ENCODE assay signal across 4 fruit fly cellular contexts in genomic region chr2L:22131171-22131675, dm6.
TF ChIP-seq lines count a peak whose summit lies in the region.

TSS of gene CG42748 (plus strand) at chr2L:22131221.

- TF ChIP-seq CTCF in whole organism, embryonic (GFP tag; optimal IDR thresholded peaks at IDR 0.05; lab: Kevin White, UChicago): no peak

TF ChIP-seq in whole organism, adult, 20 proteins besides CTCF, POLR2A, EP300 and RAD21:
- TF ChIP-seq CG7045 (GFP tag; optimal IDR thresholded peaks at IDR 0.05; lab: Kevin White, UChicago) (no peak), Hr96 (GFP tag; optimal IDR thresholded peaks at IDR 0.05; lab: Kevin White, UChicago) (no peak), CG5204 (GFP tag; optimal IDR thresholded peaks at IDR 0.05; lab: Kevin White, UChicago) (peak; percentile 26), CG14711 (tag; optimal IDR thresholded peaks at IDR 0.05; lab: Kevin White, UChicago) (no peak), CG33017 (tag; optimal IDR thresholded peaks at IDR 0.05; lab: Kevin White, UChicago) (no peak), cnc (optimal IDR thresholded peaks at IDR 0.05; lab: Kevin White, UChicago) (no peak), cic (GFP tag; optimal IDR thresholded peaks at IDR 0.05; lab: Kevin White, UChicago) (no peak), pad (GFP tag; optimal IDR thresholded peaks at IDR 0.05; lab: Kevin White, UChicago) (no peak), CG7101 (tag; optimal IDR thresholded peaks at IDR 0.05; lab: Kevin White, UChicago) (peak; percentile 4), CG11617 (GFP tag; optimal IDR thresholded peaks at IDR 0.05; lab: Kevin White, UChicago) (no peak), Mnt (GFP tag; optimal IDR thresholded peaks at IDR 0.05; lab: Kevin White, UChicago) (peak; percentile 10), ovo (GFP tag; optimal IDR thresholded peaks at IDR 0.05; lab: Kevin White, UChicago) (no peak), kay (GFP tag; lab: Kevin White, UChicago; ENCODE audit: borderline replicate concordance) (peak; percentile 13), CG12768 (GFP tag; optimal IDR thresholded peaks at IDR 0.05; lab: Kevin White, UChicago) (no peak), tj (GFP tag; optimal IDR thresholded peaks at IDR 0.05; lab: Kevin White, UChicago) (no peak), Clk (GFP tag; optimal IDR thresholded peaks at IDR 0.05; lab: Kevin White, UChicago) (no peak), toe (GFP tag; optimal IDR thresholded peaks at IDR 0.05; lab: Kevin White, UChicago) (no peak), CG1620 (GFP tag; optimal IDR thresholded peaks at IDR 0.05; lab: Kevin White, UChicago) (peak; percentile 35), bab1 (GFP tag; optimal IDR thresholded peaks at IDR 0.05; lab: Kevin White, UChicago) (peak; percentile 25), Crg-1 (GFP tag; optimal IDR thresholded peaks at IDR 0.05; lab: Kevin White, UChicago) (no peak)

TF ChIP-seq in whole organism, embryonic, 481 proteins besides CTCF, POLR2A, EP300 and RAD21 (continues in another document):
- peak; percentile 13 for TF ChIP-seq NfI (GFP tag; optimal IDR thresholded peaks at IDR 0.05; lab: Kevin White, UChicago)
- peak; percentile 92; the same call in 1 of the 2 replicates for TF ChIP-seq MBD-R2 (GFP tag; IDR thresholded peaks at IDR 0.05; lab: Robert Waterston, UW)
- peak; percentile 13 for TF ChIP-seq CG12391 (tag; optimal IDR thresholded peaks at IDR 0.05; lab: Kevin White, UChicago)
- peak; percentile 20; the same call in 2 of the 3 replicates for TF ChIP-seq croc (GFP tag; conservative IDR thresholded peaks at IDR 0.05; lab: Robert Waterston, UW)
- TF ChIP-seq Scr (GFP tag; IDR thresholded peaks at IDR 0.05; lab: Robert Waterston, UW; ENCODE audit: partially characterized antibody): peak; percentile 29; the same call in 1 of the 2 replicates
- TF ChIP-seq phol (tag; optimal IDR thresholded peaks at IDR 0.05; lab: Kevin White, UChicago): peak; percentile 41
- TF ChIP-seq tio (GFP tag; optimal IDR thresholded peaks at IDR 0.05; lab: Kevin White, UChicago): no peak
- no peak for TF ChIP-seq pan (optimal IDR thresholded peaks at IDR 0.05; lab: Kevin White, UChicago)
- TF ChIP-seq pan (GFP tag; optimal IDR thresholded peaks at IDR 0.05 in 1 of 2, IDR thresholded peaks at IDR 0.05 in 1 of 2): no peak
- TF ChIP-seq CG15479 (GFP tag; optimal IDR thresholded peaks at IDR 0.05; lab: Kevin White, UChicago): peak; percentile 45
- TF ChIP-seq ssp (GFP tag; IDR thresholded peaks at IDR 0.05; lab: Robert Waterston, UW): peak; percentile 89
- peak; percentile 13 for TF ChIP-seq Meics (GFP tag; optimal IDR thresholded peaks at IDR 0.05; lab: Kevin White, UChicago)
- no peak for TF ChIP-seq gce (GFP tag; IDR thresholded peaks at IDR 0.05; lab: Robert Waterston, UW)
- peak; percentile 28 for TF ChIP-seq Sry-δ (GFP tag; optimal IDR thresholded peaks at IDR 0.05; lab: Kevin White, UChicago)
- 0 out of 3 replicates have a peak, but pooled peaks have one; percentile 42 for TF ChIP-seq CG14860 (GFP tag; IDR thresholded peaks at IDR 0.05; lab: Robert Waterston, UW; ENCODE audit: partially characterized antibody)
- no peak for TF ChIP-seq CG12104 (GFP tag; optimal IDR thresholded peaks at IDR 0.05; lab: Kevin White, UChicago)
- no peak for TF ChIP-seq Blimp-1 (GFP tag; optimal IDR thresholded peaks at IDR 0.05; lab: Kevin White, UChicago)
- no peak for TF ChIP-seq Usf (GFP tag; optimal IDR thresholded peaks at IDR 0.05; lab: Kevin White, UChicago)
- peak; percentile 1 for TF ChIP-seq sqz (GFP tag; optimal IDR thresholded peaks at IDR 0.05; lab: Kevin White, UChicago)
- TF ChIP-seq nau (GFP tag; optimal IDR thresholded peaks at IDR 0.05; lab: Kevin White, UChicago): no peak
- no peak for TF ChIP-seq HmgZ (tag; optimal IDR thresholded peaks at IDR 0.05; lab: Kevin White, UChicago)
- peak; percentile 18; the same call in 1 of the 2 replicates for TF ChIP-seq stc (GFP tag; IDR thresholded peaks at IDR 0.05; lab: Robert Waterston, UW)
- TF ChIP-seq bbx (GFP tag; IDR thresholded peaks at IDR 0.05; lab: Robert Waterston, UW; ENCODE audit: partially characterized antibody): peak; percentile 74; the same call in 1 of the 2 replicates

TF ChIP-seq in whole organism, prepupa, 60 proteins besides CTCF, POLR2A, EP300 and RAD21 (continues in another document):
- TF ChIP-seq pdm3 (GFP tag; optimal IDR thresholded peaks at IDR 0.05; lab: Kevin White, UChicago) (peak; percentile 8), achi (GFP tag; optimal IDR thresholded peaks at IDR 0.05; lab: Kevin White, UChicago) (no peak), salr (GFP tag; optimal IDR thresholded peaks at IDR 0.05; lab: Kevin White, UChicago) (no peak), Sox14 (GFP tag; optimal IDR thresholded peaks at IDR 0.05; lab: Kevin White, UChicago) (no peak), CG10669 (GFP tag; optimal IDR thresholded peaks at IDR 0.05; lab: Kevin White, UChicago) (no peak), Smox (GFP tag; optimal IDR thresholded peaks at IDR 0.05; lab: Kevin White, UChicago) (no peak), Hr38 (GFP tag; optimal IDR thresholded peaks at IDR 0.05; lab: Kevin White, UChicago) (no peak), Hr39 (GFP tag; optimal IDR thresholded peaks at IDR 0.05; lab: Kevin White, UChicago) (peak; percentile 22), Eip78C (GFP tag; lab: Kevin White, UChicago) (no peak), vri (GFP tag; optimal IDR thresholded peaks at IDR 0.05; lab: Kevin White, UChicago) (no peak), OdsH (GFP tag; optimal IDR thresholded peaks at IDR 0.05; lab: Kevin White, UChicago) (no peak), lz (GFP tag; optimal IDR thresholded peaks at IDR 0.05; lab: Kevin White, UChicago) (peak; percentile 17), fd59A (GFP tag; optimal IDR thresholded peaks at IDR 0.05; lab: Kevin White, UChicago) (no peak), net (GFP tag; optimal IDR thresholded peaks at IDR 0.05; lab: Kevin White, UChicago) (no peak), CG34406 (GFP tag; optimal IDR thresholded peaks at IDR 0.05; lab: Kevin White, UChicago) (no peak), fkh (GFP tag; optimal IDR thresholded peaks at IDR 0.05; lab: Kevin White, UChicago) (peak; percentile 42), CG8119 (GFP tag; IDR thresholded peaks at IDR 0.05; lab: Robert Waterston, UW) (no peak), cyc (GFP tag; optimal IDR thresholded peaks at IDR 0.05; lab: Kevin White, UChicago) (no peak), esn (GFP tag; optimal IDR thresholded peaks at IDR 0.05; lab: Kevin White, UChicago) (peak; percentile 14), CG3032 (tag; optimal IDR thresholded peaks at IDR 0.05; lab: Kevin White, UChicago) (peak; percentile 13), CG11294 (GFP tag; IDR thresholded peaks at IDR 0.05; lab: Robert Waterston, UW) (no peak), Blimp-1 (GFP tag; optimal IDR thresholded peaks at IDR 0.05; lab: Kevin White, UChicago) (no peak), fd85E (GFP tag; optimal IDR thresholded peaks at IDR 0.05; lab: Kevin White, UChicago) (no peak), topi (GFP tag; optimal IDR thresholded peaks at IDR 0.05; lab: Kevin White, UChicago) (no peak), Ets96B (tag; optimal IDR thresholded peaks at IDR 0.05; lab: Kevin White, UChicago) (no peak), Sox15 (GFP tag; optimal IDR thresholded peaks at IDR 0.05; lab: Kevin White, UChicago) (no peak), CG11902 (GFP tag; optimal IDR thresholded peaks at IDR 0.05; lab: Kevin White, UChicago) (no peak), CG6808 (GFP tag; optimal IDR thresholded peaks at IDR 0.05; lab: Kevin White, UChicago) (no peak)

TF ChIP-seq in whole organism, wandering third instar larva, 38 proteins besides CTCF, POLR2A, EP300 and RAD21:
- TF ChIP-seq Hr78 (GFP tag; optimal IDR thresholded peaks at IDR 0.05; lab: Kevin White, UChicago): no peak
- no peak for TF ChIP-seq CrebA (GFP tag; optimal IDR thresholded peaks at IDR 0.05; lab: Kevin White, UChicago; ENCODE audit: borderline replicate concordance)
- TF ChIP-seq dmrt93B (GFP tag; optimal IDR thresholded peaks at IDR 0.05; lab: Kevin White, UChicago): no peak
- no peak for TF ChIP-seq GATAd (GFP tag; optimal IDR thresholded peaks at IDR 0.05; lab: Kevin White, UChicago)
- TF ChIP-seq pan (optimal IDR thresholded peaks at IDR 0.05; lab: Kevin White, UChicago): no peak
- no peak for TF ChIP-seq Vsx2 (GFP tag; optimal IDR thresholded peaks at IDR 0.05; lab: Kevin White, UChicago; ENCODE audit: partially characterized antibody)
- TF ChIP-seq N (GFP tag; optimal IDR thresholded peaks at IDR 0.05; lab: Kevin White, UChicago): no peak
- TF ChIP-seq rgr (GFP tag; optimal IDR thresholded peaks at IDR 0.05; lab: Kevin White, UChicago): no peak
- no peak for TF ChIP-seq Hnf4 (GFP tag; optimal IDR thresholded peaks at IDR 0.05; lab: Kevin White, UChicago)
- no peak for TF ChIP-seq dsf (GFP tag; optimal IDR thresholded peaks at IDR 0.05; lab: Kevin White, UChicago; ENCODE audit: borderline replicate concordance)
- TF ChIP-seq sv (GFP tag; optimal IDR thresholded peaks at IDR 0.05; lab: Kevin White, UChicago): no peak
- TF ChIP-seq usp (GFP tag; optimal IDR thresholded peaks at IDR 0.05; lab: Kevin White, UChicago): no peak
- peak; percentile 30 for TF ChIP-seq HLH106 (tag; optimal IDR thresholded peaks at IDR 0.05; lab: Kevin White, UChicago)
- TF ChIP-seq foxo (GFP tag; optimal IDR thresholded peaks at IDR 0.05; lab: Kevin White, UChicago): peak in 1 of 2 experiments; percentile 29
- TF ChIP-seq ey (GFP tag; optimal IDR thresholded peaks at IDR 0.05; lab: Kevin White, UChicago): no peak
- no peak for TF ChIP-seq dl (GFP tag; optimal IDR thresholded peaks at IDR 0.05; lab: Kevin White, UChicago; ENCODE audit: insufficient read depth in 1 of 2, partially characterized antibody in 2 of 2)
- TF ChIP-seq brk (GFP tag; optimal IDR thresholded peaks at IDR 0.05; lab: Kevin White, UChicago): no peak
- TF ChIP-seq jim (GFP tag; optimal IDR thresholded peaks at IDR 0.05; lab: Kevin White, UChicago): no peak
- no peak for TF ChIP-seq Myc (optimal IDR thresholded peaks at IDR 0.05; lab: Kevin White, UChicago)
- no peak for TF ChIP-seq Jra (GFP tag; optimal IDR thresholded peaks at IDR 0.05; lab: Kevin White, UChicago)
- no peak for TF ChIP-seq OdsH (GFP tag; optimal IDR thresholded peaks at IDR 0.05; lab: Kevin White, UChicago)
- TF ChIP-seq br (GFP tag; optimal IDR thresholded peaks at IDR 0.05; lab: Kevin White, UChicago): no peak
- peak; percentile 11 for TF ChIP-seq woc (GFP tag; optimal IDR thresholded peaks at IDR 0.05; lab: Kevin White, UChicago)
- no peak for TF ChIP-seq Hr83 (GFP tag; optimal IDR thresholded peaks at IDR 0.05; lab: Kevin White, UChicago; ENCODE audit: poor library complexity, severe bottlenecking)
